Worm (Caenorhabditis elegans): ENCODE data around the gene clec-260.

Gene clec-260

ce11 chrV:19946529-19946928, 39.6 kb downstream of the clec-260 start, which contains the start of gene dhs-24:
dhs-24 (minus strand) TSS chrV:19946629.
- TF ChIP-seq ceh-28 (tag; optimal IDR thresholded peaks at IDR 0.05), result no peak
- no peak for TF ChIP-seq nhr-76 (tag; optimal IDR thresholded peaks at IDR 0.05)

ce11 chrV:19936945-19937344, 49.2 kb downstream of the clec-260 start:
- TF ChIP-seq lsy-12 (tag; optimal IDR thresholded peaks at IDR 0.05) (no peak), nhr-237 (tag; optimal IDR thresholded peaks at IDR 0.05) (no peak), lin-15B (tag; optimal IDR thresholded peaks at IDR 0.05) (no peak), nfya-1 (tag; optimal IDR thresholded peaks at IDR 0.05; ENCODE audit: insufficient read depth) (no peak), ceh-82 (tag; optimal IDR thresholded peaks at IDR 0.05) (no peak), snpc-4 (tag; optimal IDR thresholded peaks at IDR 0.05) (no peak), aly-2 (tag; optimal IDR thresholded peaks at IDR 0.05) (no peak), nhr-12 (tag; optimal IDR thresholded peaks at IDR 0.05) (no peak), elt-2 (tag; optimal IDR thresholded peaks at IDR 0.05) (no peak), nhr-23 (tag; optimal IDR thresholded peaks at IDR 0.05) (no peak), jun-1 (tag; optimal IDR thresholded peaks at IDR 0.05) (no peak), nhr-11 (tag; optimal IDR thresholded peaks at IDR 0.05) (no peak), fos-1 (tag; optimal IDR thresholded peaks at IDR 0.05) (no peak)

- TF ChIP-seq elt-2 (tag; optimal IDR thresholded peaks at IDR 0.05), result no peak
- TF ChIP-seq ceh-82 (tag; optimal IDR thresholded peaks at IDR 0.05), result no peak
- TF ChIP-seq nhr-23 (tag; optimal IDR thresholded peaks at IDR 0.05), result no peak
- TF ChIP-seq ama-1 (optimal IDR thresholded peaks at IDR 0.05), result no peak
- TF ChIP-seq ztf-11 (tag; optimal IDR thresholded peaks at IDR 0.05), result no peak
- TF ChIP-seq skn-1 (tag; optimal IDR thresholded peaks at IDR 0.05), result no peak
- TF ChIP-seq lsy-12 (tag; optimal IDR thresholded peaks at IDR 0.05), result no peak
- TF ChIP-seq nhr-77 (tag; optimal IDR thresholded peaks at IDR 0.05), result no peak
- TF ChIP-seq tbx-2 (tag; optimal IDR thresholded peaks at IDR 0.05), result no peak
- no peak for TF ChIP-seq hmg-11 (tag; optimal IDR thresholded peaks at IDR 0.05)
- no peak for TF ChIP-seq nhr-25 (tag; optimal IDR thresholded peaks at IDR 0.05)
- no peak for TF ChIP-seq egl-27 (tag; optimal IDR thresholded peaks at IDR 0.05)
- TF ChIP-seq nhr-12 (tag; optimal IDR thresholded peaks at IDR 0.05), result no peak
- no peak for TF ChIP-seq ceh-9 (tag; optimal IDR thresholded peaks at IDR 0.05)
- TF ChIP-seq elt-3 (tag; optimal IDR thresholded peaks at IDR 0.05), result no peak
- no peak for TF ChIP-seq ceh-16 (tag; optimal IDR thresholded peaks at IDR 0.05)
- TF ChIP-seq fkh-10 (GFP tag; optimal IDR thresholded peaks at IDR 0.05), result no peak
- TF ChIP-seq ZK546.5 (tag; optimal IDR thresholded peaks at IDR 0.05), result no peak
Measured at ce11 chrV:19934223-19934622, 51.9 kb downstream of the clec-260 start, which contains the start of gene algn-7. algn-7 (minus strand) TSS chrV:19934323.
